Fruit fly (Drosophila melanogaster) whole organism, embryonic: ENCODE results near the gene nAChRalpha6.
A peak's percentile ranks its signal among the peaks of the same experiment; 100 is the strongest.

Source experiments
- Adf1 ChIP-seq: fragments of 200-800 bp; sonication (Bioruptor generic); IDR thresholded peaks from 2 replicates; pipeline ENCODE4 v1.3.6; 2022; ENCODE audit warnings: missing biosample characterization, missing genetic modification characterization
- CG10462 ChIP-seq: fragments of 200-800 bp; sonication (Bioruptor generic); optimal IDR thresholded peaks from 2 replicates; lab custom pipeline; 2016; ENCODE audit warnings: missing biosample characterization, missing genetic modification characterization
- CG10565 ChIP-seq: fragments of 200-800 bp; sonication (Bioruptor generic); optimal IDR thresholded peaks from 3 replicates; lab custom pipeline; 2016; ENCODE audit warnings: missing biosample characterization, mild to moderate bottlenecking, missing genetic modification characterization
- CG11560 ChIP-seq: fragments of 200-800 bp; sonication (Bioruptor generic); IDR thresholded peaks from 3 replicates; pipeline ENCODE4 v1.3.6; 2022; ENCODE audit warnings: missing biosample characterization, missing genetic modification characterization
- CG1233 ChIP-seq: fragments of 200-800 bp; sonication (Bioruptor generic); optimal IDR thresholded peaks from 4 replicates; lab custom pipeline; 2018; ENCODE audit warnings: missing biosample characterization, mild to moderate bottlenecking, missing genetic modification characterization
- CG16813 ChIP-seq: fragments of 200-800 bp; sonication (Bioruptor generic); IDR thresholded peaks from 3 replicates; pipeline ENCODE4 v1.3.6; 2022; ENCODE audit warnings: missing biosample characterization, missing genetic modification characterization; ENCODE audit not compliant: partially characterized antibody
- CG2889 ChIP-seq: fragments of 200-800 bp; sonication (Bioruptor generic); IDR thresholded peaks from 3 replicates; pipeline ENCODE4 v1.3.6; 2022; ENCODE audit warnings: missing biosample characterization, missing genetic modification characterization
- CG30403 ChIP-seq: fragments of 200-800 bp; sonication (Bioruptor generic); optimal IDR thresholded peaks from 3 replicates; lab custom pipeline; 2016; ENCODE audit warnings: missing biosample characterization, missing genetic modification characterization
- CG31388 ChIP-seq: fragments of 200-800 bp; sonication (Bioruptor generic); optimal IDR thresholded peaks from 2 replicates; lab custom pipeline; 2016; ENCODE audit warnings: missing biosample characterization, missing genetic modification characterization
- CG32767 ChIP-seq: fragments of 200-800 bp; sonication (Bioruptor generic); IDR thresholded peaks from 2 replicates; pipeline ENCODE4 v1.3.6; 2022; ENCODE audit warnings: missing biosample characterization, missing genetic modification characterization
- CG42726 ChIP-seq: fragments of 200-800 bp; sonication (Bioruptor generic); IDR thresholded peaks from 2 replicates; pipeline ENCODE4 v1.3.6; 2022; ENCODE audit warnings: missing biosample characterization, missing genetic modification characterization; ENCODE audit not compliant: partially characterized antibody
- CG9876 ChIP-seq: fragments of 200-800 bp; sonication (Bioruptor generic); optimal IDR thresholded peaks from 2 replicates; lab custom pipeline; 2016; ENCODE audit warnings: missing biosample characterization, missing genetic modification characterization
- Camta ChIP-seq: fragments of 200-800 bp; sonication (Bioruptor generic); optimal IDR thresholded peaks from 2 replicates; lab custom pipeline; 2016; ENCODE audit warnings: missing biosample characterization, missing genetic modification characterization
- D19A ChIP-seq: fragments of 200-800 bp; optimal IDR thresholded peaks from 3 replicates; lab custom pipeline; 2019; ENCODE audit warnings: missing biosample characterization, mild to moderate bottlenecking, missing genetic modification characterization, moderate library complexity
- Dfd ChIP-seq, 2 experiments: fragments of >200 bp; optimal IDR thresholded peaks; 2 replicates each; lab custom pipeline; 2017; ENCODE audit warnings: missing biosample characterization in 2 of 2, missing genetic modification characterization in 2 of 2
- Dll ChIP-seq: fragments of 200-800 bp; sonication (Bioruptor generic); IDR thresholded peaks from 4 replicates; pipeline ENCODE4 v1.3.6; 2022; ENCODE audit warnings: missing biosample characterization, missing genetic modification characterization; ENCODE audit not compliant: partially characterized antibody
- Dp ChIP-seq: fragments of 200-800 bp; sonication (Bioruptor generic); optimal IDR thresholded peaks from 2 replicates; lab custom pipeline; 2018; ENCODE audit warnings: missing biosample characterization, mild to moderate bottlenecking, missing genetic modification characterization, moderate library complexity
- Dref ChIP-seq: fragments of 200-800 bp; sonication (Bioruptor generic); IDR thresholded peaks from 2 replicates; pipeline ENCODE4 v1.3.6; 2022; ENCODE audit warnings: missing biosample characterization, missing genetic modification characterization
- Drgx ChIP-seq: fragments of 200-800 bp; sonication (Bioruptor generic); IDR thresholded peaks from 2 replicates; pipeline ENCODE4 v1.3.6; 2022; ENCODE audit warnings: missing biosample characterization, missing genetic modification characterization
- HLH3B ChIP-seq: fragments of 200-800 bp; sonication (Bioruptor generic); IDR thresholded peaks from 2 replicates; pipeline ENCODE4 v1.3.6; 2022; ENCODE audit warnings: missing biosample characterization, missing genetic modification characterization
- Hmr ChIP-seq: fragments of 200-800 bp; sonication (Bioruptor generic); optimal IDR thresholded peaks from 3 replicates; lab custom pipeline; 2017; ENCODE audit warnings: mild to moderate bottlenecking, missing biosample characterization, missing genetic modification reagents, missing genetic modification characterization
- Lim3 ChIP-seq: fragments of 200-800 bp; sonication (Bioruptor generic); IDR thresholded peaks from 2 replicates; pipeline ENCODE4 v1.3.6; 2022; ENCODE audit warnings: missing biosample characterization, missing genetic modification characterization
- Opbp ChIP-seq: fragments of 200-800 bp; sonication (Bioruptor generic); IDR thresholded peaks from 3 replicates; pipeline ENCODE4 v1.3.6; 2022; ENCODE audit warnings: missing biosample characterization, missing genetic modification characterization; ENCODE audit not compliant: partially characterized antibody
- Poxn ChIP-seq: fragments of 200-800 bp; sonication (Bioruptor generic); IDR thresholded peaks from 2 replicates; pipeline ENCODE4 v1.3.6; 2022; ENCODE audit warnings: missing biosample characterization, missing genetic modification characterization
- Ravus ChIP-seq: fragments of 200-800 bp; sonication (Bioruptor generic); IDR thresholded peaks from 2 replicates; pipeline ENCODE4 v1.3.6; 2022; ENCODE audit warnings: missing biosample characterization, missing genetic modification characterization
- Ssrp ChIP-seq: fragments of 200-800 bp; sonication (Bioruptor generic); optimal IDR thresholded peaks from 2 replicates; lab custom pipeline; 2018; ENCODE audit warnings: missing biosample characterization, mild to moderate bottlenecking, missing genetic modification characterization, moderate library complexity
- Stat92E ChIP-seq, 3 experiments: fragments of >200 bp in 2 of 3; fragments of 200-800 bp in 1 of 3; sonication (Bioruptor generic) in 1 of 3; optimal IDR thresholded peaks; 2 replicates each; lab custom pipeline; 2017 to 2019; ENCODE audit warnings: missing biosample characterization in 3 of 3, missing genetic modification characterization in 3 of 3, mild to moderate bottlenecking in 1 of 3, moderate library complexity in 1 of 3
- Tbp ChIP-seq: fragments of >200 bp; optimal IDR thresholded peaks from 2 replicates; lab custom pipeline; 2018; ENCODE audit warnings: missing biosample characterization, missing genetic modification characterization
- Vsx1 ChIP-seq: fragments of 200-800 bp; sonication (Bioruptor generic); optimal IDR thresholded peaks from 2 replicates; lab custom pipeline; 2017; ENCODE audit warnings: missing biosample characterization, mild to moderate bottlenecking, missing genetic modification characterization, missing genetic modification reagents
- ash1 ChIP-seq: fragments of 200-800 bp; sonication (Bioruptor generic); optimal IDR thresholded peaks from 2 replicates; lab custom pipeline; 2018; ENCODE audit warnings: missing biosample characterization, mild to moderate bottlenecking, missing genetic modification characterization
- ato ChIP-seq: fragments of 200-800 bp; sonication (Bioruptor generic); IDR thresholded peaks from 2 replicates; pipeline ENCODE4 v1.3.6; 2022; ENCODE audit warnings: missing biosample characterization, missing genetic modification characterization; ENCODE audit not compliant: partially characterized antibody
- cwo ChIP-seq: fragments of 200-800 bp; sonication (Bioruptor generic); optimal IDR thresholded peaks from 3 replicates; lab custom pipeline; 2017; ENCODE audit warnings: missing biosample characterization, missing genetic modification characterization, mild to moderate bottlenecking, moderate library complexity, missing genetic modification reagents
- dati ChIP-seq: fragments of 200-800 bp; sonication (Bioruptor generic); IDR thresholded peaks from 2 replicates; pipeline ENCODE4 v1.3.6; 2022; ENCODE audit warnings: missing biosample characterization, missing genetic modification characterization
- dmrt11E ChIP-seq: fragments of 200-800 bp; sonication (Bioruptor generic); optimal IDR thresholded peaks from 3 replicates; lab custom pipeline; 2018; ENCODE audit warnings: missing biosample characterization, mild to moderate bottlenecking, missing genetic modification characterization, moderate library complexity
- fru ChIP-seq: fragments of >200 bp; optimal IDR thresholded peaks from 2 replicates; lab custom pipeline; 2017
- grn ChIP-seq: fragments of 200-800 bp; sonication (Bioruptor generic); optimal IDR thresholded peaks from 3 replicates; lab custom pipeline; 2017; ENCODE audit warnings: missing biosample characterization, missing genetic modification characterization
- gsb-n ChIP-seq: fragments of 200-800 bp; sonication (Bioruptor generic); optimal IDR thresholded peaks from 3 replicates; lab custom pipeline; 2018; ENCODE audit warnings: missing biosample characterization, mild to moderate bottlenecking, missing genetic modification characterization
- ham ChIP-seq: fragments of 200-800 bp; sonication (Bioruptor generic); IDR thresholded peaks from 2 replicates; pipeline ENCODE4 v1.3.6; 2022; ENCODE audit warnings: missing biosample characterization, missing genetic modification characterization
- hbn ChIP-seq: fragments of 200-800 bp; sonication (Bioruptor generic); IDR thresholded peaks from 2 replicates; pipeline ENCODE4 v1.3.6; 2022; ENCODE audit warnings: missing biosample characterization, missing genetic modification characterization; ENCODE audit not compliant: partially characterized antibody
- klu ChIP-seq: fragments of 200-800 bp; sonication (Bioruptor generic); IDR thresholded peaks from 2 replicates; pipeline ENCODE4 v1.3.6; 2022; ENCODE audit warnings: missing biosample characterization, missing genetic modification characterization
- nau ChIP-seq: fragments of 200-800 bp; sonication (Bioruptor generic); optimal IDR thresholded peaks from 3 replicates; lab custom pipeline; 2017; ENCODE audit warnings: missing biosample characterization, mild to moderate bottlenecking, missing genetic modification characterization, missing genetic modification reagents
- prd ChIP-seq, 3 experiments: fragments of >200 bp in 2 of 3; fragments of 200-800 bp in 1 of 3; sonication (Bioruptor generic) in 1 of 3; optimal IDR thresholded peaks in 2 of 3; IDR thresholded peaks in 1 of 3; 2 replicates in 2 of 3; 3 replicates in 1 of 3; pipeline versions ENCODE4 v1.3.6 to Lab custom; 2017 to 2022; ENCODE audit warnings: missing biosample characterization in 1 of 3, missing genetic modification characterization in 1 of 3
- ranshi ChIP-seq: fragments of 200-800 bp; sonication (Bioruptor generic); IDR thresholded peaks from 2 replicates; pipeline ENCODE4 v1.3.6; 2022; ENCODE audit warnings: missing biosample characterization, missing genetic modification characterization
- repo ChIP-seq: fragments of 200-800 bp; sonication (Bioruptor generic); optimal IDR thresholded peaks from 2 replicates; lab custom pipeline; 2016; ENCODE audit warnings: missing biosample characterization, missing genetic modification characterization
- sens ChIP-seq: fragments of 200-800 bp; sonication (Bioruptor generic); peaks from one replicate; lab custom pipeline; 2016; ENCODE audit warnings: missing biosample characterization, missing genetic modification characterization
- slbo ChIP-seq: fragments of 200-800 bp; sonication (Bioruptor generic); IDR thresholded peaks from 2 replicates; pipeline ENCODE4 v1.3.6; 2022; ENCODE audit warnings: missing biosample characterization, missing genetic modification characterization
- sr ChIP-seq: fragments of 200-800 bp; sonication (Bioruptor generic); IDR thresholded peaks from 3 replicates; pipeline ENCODE4 v1.3.6; 2022; ENCODE audit warnings: missing biosample characterization, missing genetic modification characterization
- tio ChIP-seq: fragments of 200-800 bp; sonication (Bioruptor generic); optimal IDR thresholded peaks from 2 replicates; lab custom pipeline; 2017; ENCODE audit warnings: missing biosample characterization, missing genetic modification characterization, inconsistent platforms
- trem ChIP-seq: fragments of 200-800 bp; optimal IDR thresholded peaks from 3 replicates; lab custom pipeline; 2019; ENCODE audit warnings: missing biosample characterization, mild to moderate bottlenecking, missing genetic modification characterization, moderate library complexity

Gene nAChRalpha6

DNA sequence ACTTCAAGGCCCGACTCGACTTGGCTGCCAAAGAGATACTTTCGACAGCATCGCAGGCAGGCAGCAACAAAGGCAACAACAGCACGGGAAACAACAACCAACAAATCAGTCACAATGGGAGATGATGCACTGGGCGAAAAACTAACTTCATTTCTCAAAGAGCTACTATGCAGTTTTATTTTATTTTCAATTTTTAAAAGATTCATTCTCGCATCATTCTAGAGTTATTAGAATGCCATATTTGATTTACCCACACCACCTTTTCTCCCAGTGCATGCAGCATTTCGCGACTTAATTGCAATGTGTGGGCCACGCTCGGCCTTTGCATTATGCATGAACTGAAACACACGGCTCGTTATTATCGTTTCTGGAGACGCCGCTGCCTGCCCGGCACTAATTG is 57.2 kb downstream of the nAChRalpha6 start:
- no peak for TF ChIP-seq CG31388
- TF ChIP-seq Hmr (GFP tag; lab: Kevin White, UChicago), result peak; percentile 5
- no peak for TF ChIP-seq Adf1 (GFP tag; lab: Robert Waterston, UW)
- TF ChIP-seq grn (GFP tag; lab: Kevin White, UChicago), result no peak
- no peak for TF ChIP-seq HLH3B (GFP tag; lab: Robert Waterston, UW)
- no peak for TF ChIP-seq cwo (GFP tag; lab: Kevin White, UChicago)
- no peak for TF ChIP-seq Tbp (GFP tag; lab: Kevin White, UChicago)
- TF ChIP-seq dati (GFP tag; lab: Robert Waterston, UW), result no peak
- peak; percentile 55 for TF ChIP-seq dmrt11E (tag; lab: Kevin White, UChicago)
- TF ChIP-seq prd (optimal IDR thresholded peaks at IDR 0.05; lab: Kevin White, UChicago), result no peak
- TF ChIP-seq prd (GFP tag; IDR thresholded peaks at IDR 0.05; lab: Robert Waterston, UW), result peak; percentile 25; the same call in 1 of the 3 replicates
- peak; percentile 36; the same call in 1 of the 2 replicates for TF ChIP-seq Drgx (GFP tag; lab: Robert Waterston, UW)
- TF ChIP-seq slbo (GFP tag; lab: Robert Waterston, UW), result 0 out of 2 replicates have a peak, but pooled peaks have one; percentile 12
- TF ChIP-seq, all 482 proteins: peak for 5

DNA sequence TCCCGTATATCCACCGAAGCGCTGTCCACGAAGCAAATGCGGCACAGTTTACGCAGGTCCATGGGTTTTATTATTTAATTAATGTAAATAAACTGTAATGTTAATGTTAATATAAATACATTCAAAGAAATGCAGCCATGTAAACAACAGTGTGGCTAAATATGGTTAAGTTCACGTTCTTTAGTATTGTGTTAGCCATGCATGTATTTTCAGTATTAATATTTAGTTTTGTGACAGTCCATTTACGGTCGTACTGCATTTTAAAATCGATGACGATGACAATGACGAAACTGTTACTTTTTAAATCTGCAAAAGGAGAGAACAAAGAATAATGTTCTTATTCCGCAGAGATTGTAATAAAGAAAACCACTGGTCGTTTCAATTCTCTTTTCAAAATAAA is 93.1 kb downstream of the nAChRalpha6 start, which contains the start of gene CG13123:
Gene CG13123, minus strand, starts transcription at position 163 of the 400 bp plus-strand sequence.
- TF ChIP-seq Lim3 (no peak), ranshi (no peak), hbn (GFP tag; lab: Robert Waterston, UW) (no peak), klu (no peak), Ravus (GFP tag; lab: Robert Waterston, UW) (no peak), ham (GFP tag; lab: Robert Waterston, UW) (no peak), Ssrp (tag; lab: Kevin White, UChicago) (no peak), Stat92E (GFP tag; optimal IDR thresholded peaks at IDR 0.05; lab: Kevin White, UChicago) (no peak), ash1 (GFP tag; lab: Kevin White, UChicago) (no peak), CG9876 (GFP tag; lab: Kevin White, UChicago) (no peak), fru (lab: Kevin White, UChicago) (no peak), CG2889 (GFP tag; lab: Robert Waterston, UW) (no peak), sens (peak; percentile 51), CG42726 (GFP tag; lab: Robert Waterston, UW) (no peak), Camta (GFP tag; lab: Kevin White, UChicago) (no peak), CG16813 (no peak), repo (GFP tag; lab: Kevin White, UChicago) (no peak), CG32767 (GFP tag; lab: Robert Waterston, UW) (no peak), CG10462 (GFP tag; lab: Kevin White, UChicago) (no peak), Vsx1 (GFP tag; lab: Kevin White, UChicago) (peak; percentile 67), Hmr (GFP tag; lab: Kevin White, UChicago) (no peak), Dfd (GFP tag; optimal IDR thresholded peaks at IDR 0.05; lab: Kevin White, UChicago) (no peak), Dp (GFP tag; lab: Kevin White, UChicago) (peak; percentile 57), CG1233 (GFP tag; lab: Kevin White, UChicago) (no peak), tio (GFP tag; lab: Kevin White, UChicago) (no peak), Opbp (GFP tag; lab: Robert Waterston, UW) (0 out of 3 replicates have a peak, but pooled peaks have one; percentile 40), CG30403 (no peak), Tbp (GFP tag; lab: Kevin White, UChicago) (no peak), Dll (GFP tag; lab: Robert Waterston, UW) (0 out of 4 replicates have a peak, but pooled peaks have one; percentile 36), trem (tag; lab: Kevin White, UChicago) (peak; percentile 58), CG10565 (GFP tag; lab: Kevin White, UChicago) (no peak), nau (GFP tag; lab: Kevin White, UChicago) (no peak), Poxn (no peak), D19A (no peak), Dref (GFP tag; lab: Robert Waterston, UW) (peak; percentile 71), ato (GFP tag; lab: Robert Waterston, UW) (no peak), CG11560 (tag; lab: Robert Waterston, UW) (no peak), gsb-n (peak; percentile 18), sr (GFP tag; lab: Robert Waterston, UW) (no peak)
